Worm (Caenorhabditis elegans): ENCODE data around the gene cnc-5.

DNA sequence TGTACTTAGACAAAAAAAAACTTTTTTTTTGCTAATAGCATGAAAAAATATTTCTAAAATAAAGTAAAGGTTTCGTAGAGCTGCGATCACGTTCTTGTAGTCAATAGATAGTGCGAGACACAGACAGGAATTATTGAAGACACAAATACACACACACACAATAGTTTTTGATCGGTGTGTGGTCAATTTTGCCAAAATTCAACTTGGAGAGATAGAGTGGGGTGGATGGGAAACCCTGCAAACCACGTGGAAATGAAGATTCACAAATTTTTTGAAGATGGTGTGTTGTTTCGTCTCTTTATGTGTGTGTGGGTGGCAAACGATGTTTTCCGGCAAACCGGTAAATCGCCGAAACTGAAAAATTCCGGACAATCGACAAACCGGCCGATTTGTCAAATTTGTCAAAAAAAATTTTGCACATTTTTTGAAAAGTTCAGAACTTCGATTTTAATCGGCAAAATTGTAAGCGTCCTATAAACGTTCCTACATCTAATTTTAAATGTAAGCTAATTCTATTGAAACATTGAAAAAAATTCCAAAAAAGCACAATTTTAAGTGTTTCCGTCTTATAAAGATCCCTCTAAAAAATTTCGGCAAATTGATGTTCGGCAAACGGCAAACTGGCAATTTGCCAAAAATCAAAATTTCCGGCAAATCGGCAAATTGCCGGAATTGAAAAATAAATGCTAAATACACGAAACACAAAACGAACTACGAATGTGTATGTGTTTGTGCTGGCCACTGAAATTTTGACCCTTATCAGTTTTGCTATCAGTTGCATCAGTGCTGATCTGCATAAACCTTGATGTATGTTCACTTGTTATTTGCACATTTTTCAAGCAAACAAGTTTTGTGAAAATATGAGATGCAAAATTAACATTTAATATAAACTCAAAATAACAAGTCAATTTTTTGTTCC lies 12.4 kb upstream of the cnc-5 start:
- TF ChIP-seq nhr-11 (tag; optimal IDR thresholded peaks at IDR 0.05) = no peak
- peak in 1 of 2 experiments; percentile 87 for TF ChIP-seq unc-62 (GFP tag; optimal IDR thresholded peaks at IDR 0.05 in 1 of 2)
- no peak for TF ChIP-seq unc-62 (tag; optimal IDR thresholded peaks at IDR 0.05)
- TF ChIP-seq zip-11 (GFP tag; IDR thresholded peaks at IDR 0.05) = no peak
- no peak for TF ChIP-seq ceh-32 (tag; optimal IDR thresholded peaks at IDR 0.05; ENCODE audit: poor library complexity)
- no peak for TF ChIP-seq lin-13 (GFP tag; optimal IDR thresholded peaks at IDR 0.05)
- TF ChIP-seq pqm-1 (tag; optimal IDR thresholded peaks at IDR 0.05) = peak; percentile 64

Data from whole organism, L4 larva.